Fruit fly (Drosophila melanogaster) Kc167 (cell line): ENCODE data around the gene CG9676.

Experiments
- Myc ChIP-seq: fragments of >200 bp; optimal IDR thresholded peaks from 2 replicates; lab custom pipeline; 2017; ENCODE audit warnings: missing external identifiers
- Sin3A ChIP-seq: fragments of >200 bp; optimal IDR thresholded peaks from 2 replicates; lab custom pipeline; 2018; ENCODE audit warnings: missing external identifiers
- h ChIP-seq: fragments of >200 bp; optimal IDR thresholded peaks from 3 replicates; lab custom pipeline; 2018; ENCODE audit warnings: missing external identifiers
- insv ChIP-seq: fragments of >200 bp; optimal IDR thresholded peaks from 3 replicates; lab custom pipeline; 2018; ENCODE audit warnings: missing external identifiers
- psq ChIP-seq: fragments of >200 bp; optimal IDR thresholded peaks from 2 replicates; lab custom pipeline; 2017; ENCODE audit warnings: missing external identifiers
- ttk ChIP-seq: sonication (Bioruptor generic); optimal IDR thresholded peaks from 2 replicates; lab custom pipeline; 2017; ENCODE audit warnings: missing external identifiers

Gene CG9676

dm6 chrX:16687400-16688105 lies 12.4 kb downstream of the CG9676 start:
- TF ChIP-seq h (lab: Kevin White, UChicago) (no peak), Sin3A (lab: Kevin White, UChicago) (no peak), ttk (lab: Kevin White, UChicago) (no peak), insv (lab: Kevin White, UChicago) (no peak)

DNA sequence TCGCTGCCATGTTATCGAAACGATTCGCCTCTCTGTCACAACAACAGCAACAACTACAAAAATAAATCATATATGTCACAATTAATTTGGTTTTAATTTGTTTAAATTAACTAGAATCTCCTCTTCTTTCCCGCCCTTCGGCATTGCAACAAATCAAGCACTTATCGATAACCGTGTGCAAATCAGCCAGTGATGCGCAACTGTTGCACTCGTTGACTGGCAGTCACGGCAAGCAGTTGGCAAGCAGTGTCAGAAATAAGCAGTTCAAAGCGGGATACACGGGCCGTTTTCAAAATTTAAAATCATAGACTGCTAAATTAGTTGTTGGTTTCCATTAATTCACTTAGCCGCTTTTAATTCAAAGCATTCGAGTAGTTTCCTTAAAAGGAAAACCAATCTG lies 16.2 kb downstream of the CG9676 start, which contains the start of gene Axs:
Gene Axs (minus strand): TSS at position 131 of the 400 bp plus-strand sequence.
- no peak for TF ChIP-seq insv (lab: Kevin White, UChicago)
- TF ChIP-seq ttk (lab: Kevin White, UChicago), result no peak
- TF ChIP-seq Myc (lab: Kevin White, UChicago), result no peak

DNA sequence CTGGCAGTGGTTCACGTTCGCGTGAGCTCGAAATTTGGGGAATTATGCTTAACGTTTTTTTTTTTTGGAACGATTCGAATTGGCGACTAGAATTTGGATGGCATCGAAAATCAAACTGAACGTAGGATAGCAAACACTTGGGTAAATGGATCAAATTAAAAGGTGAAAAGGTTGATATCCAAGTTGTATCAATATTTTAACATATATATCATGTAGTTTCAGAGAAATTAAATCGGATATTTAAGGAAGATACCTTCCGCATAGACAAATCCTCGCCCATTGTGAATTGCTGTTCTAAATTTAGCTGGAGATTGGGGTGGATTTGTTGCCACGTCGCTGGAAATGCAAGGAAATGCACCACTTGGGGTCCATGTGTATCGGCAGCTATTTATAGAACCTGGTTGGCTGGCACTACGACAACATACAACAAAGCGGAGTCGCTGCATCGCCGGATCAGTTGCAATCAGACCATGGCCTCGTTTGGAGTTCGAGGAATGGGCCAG lies 21.1 kb downstream of the CG9676 start, which contains the start of the genes CG13010 and sing:
Gene CG13010 (minus strand): TSS at position 101 of the 503 bp plus-strand sequence.
Gene sing (plus strand): TSS at position 453 of the 503 bp plus-strand sequence.
- TF ChIP-seq Myc (lab: Kevin White, UChicago), result no peak

dm6 chrX:16677163-16677562 lies 22.8 kb downstream of the CG9676 start:
- TF ChIP-seq ttk (lab: Kevin White, UChicago) (no peak), insv (lab: Kevin White, UChicago) (no peak)

dm6 chrX:16676653-16677052 lies 23.3 kb downstream of the CG9676 start, which contains the start of gene CG13012:
TSS of gene CG13012 (minus strand) at chrX:16676753.
- TF ChIP-seq Sin3A (lab: Kevin White, UChicago), result no peak
- TF ChIP-seq Myc (lab: Kevin White, UChicago), result no peak
- TF ChIP-seq insv (lab: Kevin White, UChicago), result no peak
- no peak for TF ChIP-seq h (lab: Kevin White, UChicago)
- TF ChIP-seq ttk (lab: Kevin White, UChicago), result no peak
- TF ChIP-seq psq (lab: Kevin White, UChicago), result no peak

- TF ChIP-seq Myc (lab: Kevin White, UChicago) (no peak), insv (lab: Kevin White, UChicago) (no peak), Sin3A (lab: Kevin White, UChicago) (no peak), psq (lab: Kevin White, UChicago) (no peak), ttk (lab: Kevin White, UChicago) (no peak), h (lab: Kevin White, UChicago) (no peak)
Observed at dm6 chrX:16674538-16674937, 25.4 kb downstream of the CG9676 start.

DNA sequence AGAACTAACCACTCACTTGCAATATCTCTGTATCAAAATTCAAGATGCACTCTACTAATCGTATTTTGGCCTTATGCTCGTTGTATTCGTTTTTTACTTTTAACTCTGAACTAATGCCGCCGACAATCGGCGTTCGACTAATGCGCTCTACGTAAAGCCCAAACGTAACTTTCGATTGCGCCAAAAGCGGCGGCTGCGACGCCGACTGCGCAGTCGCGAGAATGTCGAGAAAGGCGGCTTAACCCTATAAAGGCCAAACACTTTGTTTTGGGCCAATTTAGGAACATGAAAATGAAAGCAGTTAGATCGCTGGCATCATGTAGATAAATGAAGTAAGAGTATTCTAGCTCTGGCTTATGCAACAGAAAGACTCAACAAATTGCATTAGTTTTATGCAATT lies 27.1 kb downstream of the CG9676 start:
- TF ChIP-seq h (lab: Kevin White, UChicago) (no peak), insv (lab: Kevin White, UChicago) (no peak), Sin3A (lab: Kevin White, UChicago) (no peak), Myc (lab: Kevin White, UChicago) (no peak), psq (lab: Kevin White, UChicago) (no peak), ttk (lab: Kevin White, UChicago) (no peak)

DNA sequence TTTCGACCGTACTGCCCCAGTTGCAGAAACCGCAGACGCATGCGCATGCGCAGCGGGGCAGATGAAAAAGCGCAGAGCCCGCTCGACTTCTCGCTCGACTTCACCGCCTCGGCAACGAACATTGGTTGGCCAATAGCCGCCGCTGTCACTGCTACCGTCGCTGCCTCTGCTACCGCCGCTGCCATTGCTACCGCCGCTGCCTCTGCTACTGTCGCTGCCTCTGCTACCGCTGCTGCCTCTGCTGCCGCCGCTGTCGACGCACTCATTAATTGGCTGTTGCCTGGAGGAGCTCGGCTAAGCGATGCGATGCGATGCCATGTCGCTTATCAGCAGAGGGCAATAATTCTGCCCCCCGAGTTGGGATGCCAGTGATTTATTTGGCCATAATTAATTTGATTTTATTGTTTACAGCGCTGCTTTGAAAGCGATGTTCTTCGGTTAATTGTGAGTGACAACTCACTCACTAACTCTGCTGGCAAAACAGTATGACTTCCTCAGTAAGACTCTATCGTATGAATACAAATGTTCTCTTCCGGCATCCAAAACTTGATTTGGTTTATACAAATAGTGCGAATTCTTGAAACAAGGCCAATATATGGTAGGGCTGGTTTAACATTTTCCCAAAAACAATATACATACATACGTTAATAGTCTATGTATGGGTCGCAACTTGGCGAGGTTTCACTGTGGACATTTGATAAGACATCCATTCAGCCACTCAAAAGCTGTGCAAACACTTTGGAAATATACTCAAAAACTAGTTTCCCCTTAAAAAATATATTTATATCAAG lies 29.1 kb downstream of the CG9676 start:
- TF ChIP-seq insv (lab: Kevin White, UChicago) (no peak), ttk (lab: Kevin White, UChicago) (no peak), Sin3A (lab: Kevin White, UChicago) (no peak), psq (lab: Kevin White, UChicago) (no peak), h (lab: Kevin White, UChicago) (no peak), Myc (lab: Kevin White, UChicago) (no peak)

DNA sequence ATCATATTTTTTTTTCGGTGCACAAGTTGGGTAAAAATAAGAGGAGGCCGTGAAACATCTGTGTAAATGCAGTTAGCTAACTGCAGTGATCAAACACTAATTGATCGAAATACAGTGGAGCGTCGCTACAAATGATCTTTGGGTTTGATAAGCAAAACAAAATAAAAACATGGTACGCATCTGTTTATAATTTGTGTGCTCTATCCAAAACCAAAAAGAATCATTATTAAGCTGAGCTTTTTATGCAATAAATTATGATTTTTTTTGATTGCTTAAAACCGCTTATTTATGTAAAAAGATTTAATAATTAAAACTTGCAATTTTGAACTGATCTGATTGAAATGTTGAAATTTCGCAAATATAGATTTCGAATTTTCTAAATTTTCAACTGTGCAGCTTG lies 29.7 kb downstream of the CG9676 start:
- TF ChIP-seq Sin3A (lab: Kevin White, UChicago) (no peak), insv (lab: Kevin White, UChicago) (no peak), Myc (lab: Kevin White, UChicago) (no peak), psq (lab: Kevin White, UChicago) (no peak), h (lab: Kevin White, UChicago) (no peak), ttk (lab: Kevin White, UChicago) (no peak)

DNA sequence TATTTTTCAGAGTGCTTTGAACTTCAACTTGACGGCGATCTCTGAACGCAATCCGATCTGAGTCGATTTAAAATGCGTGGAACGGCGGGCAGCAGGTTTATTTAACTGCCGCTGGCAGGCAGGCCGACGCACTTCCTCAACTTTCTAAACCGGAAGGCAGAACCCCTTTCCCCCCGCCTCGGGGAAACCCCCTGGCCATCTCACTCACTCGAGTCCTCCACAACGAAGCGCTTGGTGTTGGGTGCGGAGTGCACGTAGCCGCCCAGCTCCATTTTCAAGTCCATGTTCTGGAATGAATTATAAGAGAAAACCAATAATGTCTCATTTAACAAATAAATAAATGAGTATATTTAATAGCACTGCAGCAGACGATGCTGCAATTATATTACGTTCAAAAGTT lies 30.1 kb downstream of the CG9676 start:
- no peak for TF ChIP-seq Myc (lab: Kevin White, UChicago)
- no peak for TF ChIP-seq Sin3A (lab: Kevin White, UChicago)
- TF ChIP-seq h (lab: Kevin White, UChicago), result no peak
- no peak for TF ChIP-seq psq (lab: Kevin White, UChicago)
- TF ChIP-seq insv (lab: Kevin White, UChicago), result no peak
- no peak for TF ChIP-seq ttk (lab: Kevin White, UChicago)

dm6 chrX:16664405-16665064 lies 35.4 kb downstream of the CG9676 start, which contains the start of gene CG15865:
TSS of gene CG15865 (minus strand) at chrX:16664455.
- no peak for TF ChIP-seq psq (lab: Kevin White, UChicago)
